Fruit fly (Drosophila melanogaster) whole organism, embryonic: ENCODE data around the gene Rab18.

Source experiments
- Atf6 ChIP-seq: fragments of 200-800 bp; sonication (Bioruptor generic); IDR thresholded peaks from 2 replicates; pipeline ENCODE4 v1.3.6; 2022; ENCODE audit warnings: missing biosample characterization, missing genetic modification characterization
- Awh ChIP-seq: fragments of 200-800 bp; sonication (Bioruptor generic); IDR thresholded peaks from 2 replicates; pipeline ENCODE4, ENCODE4 v1.3.6; 2022; ENCODE audit warnings: missing biosample characterization, missing genetic modification characterization
- BEAF-32 ChIP-seq: fragments of 200-800 bp; sonication (Bioruptor generic); optimal IDR thresholded peaks from 3 replicates; lab custom pipeline; 2017; ENCODE audit warnings: missing biosample characterization, missing genetic modification characterization, mild to moderate bottlenecking, moderate library complexity, missing genetic modification reagents
- CG10654 ChIP-seq: fragments of 200-800 bp; sonication (Bioruptor generic); optimal IDR thresholded peaks from 2 replicates; lab custom pipeline; 2016; ENCODE audit warnings: missing biosample characterization, missing genetic modification characterization
- CG11456 ChIP-seq: fragments of 200-800 bp; sonication (Bioruptor generic); IDR thresholded peaks from 3 replicates; pipeline ENCODE4 v1.3.6; 2022; ENCODE audit warnings: missing biosample characterization, missing genetic modification characterization
- CG12659 ChIP-seq: fragments of 200-800 bp; sonication (Bioruptor generic); optimal IDR thresholded peaks from 3 replicates; lab custom pipeline; 2017; ENCODE audit warnings: mild to moderate bottlenecking, missing biosample characterization, missing genetic modification reagents, missing genetic modification characterization
- CG12744 ChIP-seq: fragments of 200-800 bp; sonication (Bioruptor generic); optimal IDR thresholded peaks from 2 replicates; lab custom pipeline; 2016; ENCODE audit warnings: missing biosample characterization, missing genetic modification characterization
- CG14050 ChIP-seq: fragments of 200-800 bp; sonication (Bioruptor generic); IDR thresholded peaks from 3 replicates; pipeline ENCODE4 v1.3.6; 2022; ENCODE audit warnings: missing biosample characterization, missing genetic modification characterization
- CG1603 ChIP-seq: fragments of 200-800 bp; sonication (Bioruptor generic); optimal IDR thresholded peaks from 2 replicates; lab custom pipeline; 2019; ENCODE audit warnings: missing biosample characterization, mild to moderate bottlenecking, missing genetic modification characterization, moderate library complexity
- CG17361 ChIP-seq: fragments of 200-800 bp; sonication (Bioruptor generic); IDR thresholded peaks from 3 replicates; pipeline ENCODE4 v1.3.6; 2022; ENCODE audit warnings: missing biosample characterization, missing genetic modification characterization
- CG17612 ChIP-seq: fragments of 200-800 bp; sonication (Bioruptor generic); IDR thresholded peaks from 2 replicates; pipeline ENCODE4 v1.3.6; 2022; ENCODE audit warnings: missing biosample characterization, missing genetic modification characterization
- CG17829 ChIP-seq: fragments of 200-800 bp; optimal IDR thresholded peaks from 2 replicates; lab custom pipeline; 2019; ENCODE audit warnings: missing biosample characterization, mild to moderate bottlenecking, missing genetic modification characterization, moderate library complexity
- CG18476 ChIP-seq: fragments of 200-800 bp; sonication (Bioruptor generic); optimal IDR thresholded peaks from 2 replicates; lab custom pipeline; 2016; ENCODE audit warnings: missing biosample characterization, mild to moderate bottlenecking, missing genetic modification characterization
- CG18599 ChIP-seq: fragments of 200-800 bp; sonication (Bioruptor generic); optimal IDR thresholded peaks from 3 replicates; lab custom pipeline; 2017; ENCODE audit warnings: missing biosample characterization, missing genetic modification characterization, mild to moderate bottlenecking, moderate library complexity, missing genetic modification reagents
- CG2120 ChIP-seq: fragments of 200-800 bp; sonication (Bioruptor generic); optimal IDR thresholded peaks from 3 replicates; lab custom pipeline; 2016; ENCODE audit warnings: missing biosample characterization, missing genetic modification characterization
- CG32772 ChIP-seq: fragments of 200-800 bp; sonication (Bioruptor generic); IDR thresholded peaks from 2 replicates; pipeline ENCODE4 v1.3.6; 2022; ENCODE audit warnings: missing biosample characterization, missing genetic modification characterization
- CG34224 ChIP-seq: fragments of 200-800 bp; sonication (Bioruptor generic); IDR thresholded peaks from 3 replicates; pipeline ENCODE4 v1.3.6; 2022; ENCODE audit warnings: missing biosample characterization, missing genetic modification characterization; ENCODE audit not compliant: partially characterized antibody
- CG3838 ChIP-seq: fragments of 200-800 bp; sonication (Bioruptor generic); optimal IDR thresholded peaks from 3 replicates; lab custom pipeline; 2016; ENCODE audit warnings: missing biosample characterization, missing genetic modification characterization
- CG4617 ChIP-seq: fragments of 200-800 bp; sonication (Bioruptor generic); optimal IDR thresholded peaks from 3 replicates; lab custom pipeline; 2016; ENCODE audit warnings: missing biosample characterization, missing genetic modification characterization, borderline replicate concordance
- CG6689 ChIP-seq: fragments of 200-800 bp; sonication (Bioruptor generic); IDR thresholded peaks from 2 replicates; pipeline ENCODE4 v1.3.6; 2022; ENCODE audit warnings: missing biosample characterization, missing genetic modification characterization
- CG7556 ChIP-seq: fragments of 200-800 bp; sonication (Bioruptor generic); optimal IDR thresholded peaks from 2 replicates; lab custom pipeline; 2017; ENCODE audit warnings: missing biosample characterization, mild to moderate bottlenecking, missing genetic modification characterization
- CG8924 ChIP-seq: fragments of 200-800 bp; optimal IDR thresholded peaks from 3 replicates; lab custom pipeline; 2019; ENCODE audit warnings: missing biosample characterization, mild to moderate bottlenecking, missing genetic modification characterization, moderate library complexity
- CG9215 ChIP-seq: fragments of 200-800 bp; sonication (Bioruptor generic); IDR thresholded peaks from 2 replicates; pipeline ENCODE4 v1.3.6; 2022; ENCODE audit warnings: missing biosample characterization, missing genetic modification characterization
- Dip2 ChIP-seq: fragments of 200-800 bp; sonication (Bioruptor generic); IDR thresholded peaks from 2 replicates; pipeline ENCODE4 v1.3.6; 2022; ENCODE audit warnings: missing biosample characterization, missing genetic modification characterization
- HLH54F ChIP-seq: fragments of 200-800 bp; sonication (Bioruptor generic); optimal IDR thresholded peaks from 3 replicates; lab custom pipeline; 2016; ENCODE audit warnings: missing biosample characterization, missing genetic modification characterization
- Lim3 ChIP-seq: fragments of 200-800 bp; sonication (Bioruptor generic); IDR thresholded peaks from 2 replicates; pipeline ENCODE4 v1.3.6; 2022; ENCODE audit warnings: missing biosample characterization, missing genetic modification characterization
- Ravus ChIP-seq: fragments of 200-800 bp; sonication (Bioruptor generic); IDR thresholded peaks from 2 replicates; pipeline ENCODE4 v1.3.6; 2022; ENCODE audit warnings: missing biosample characterization, missing genetic modification characterization
- TFAM ChIP-seq: fragments of 200-800 bp; sonication (Bioruptor generic); optimal IDR thresholded peaks from 2 replicates; lab custom pipeline; 2017; ENCODE audit warnings: missing biosample characterization, missing genetic modification characterization, inconsistent platforms
- crp ChIP-seq, 2 experiments: fragments of 200-800 bp; sonication (Bioruptor generic); optimal IDR thresholded peaks; 2 replicates in 1 of 2; 3 replicates in 1 of 2; lab custom pipeline; 2017; ENCODE audit warnings: missing biosample characterization in 2 of 2, missing genetic modification characterization in 2 of 2, mild to moderate bottlenecking in 1 of 2, moderate library complexity in 1 of 2
- danr ChIP-seq: fragments of 200-800 bp; sonication (Bioruptor generic); IDR thresholded peaks from 2 replicates; pipeline ENCODE4 v1.3.6; 2022; ENCODE audit warnings: missing biosample characterization, missing genetic modification characterization
- disco-r ChIP-seq: fragments of 200-800 bp; sonication (Bioruptor generic); optimal IDR thresholded peaks from 2 replicates; lab custom pipeline; 2016; ENCODE audit warnings: missing biosample characterization, missing genetic modification characterization
- dmrt11E ChIP-seq: fragments of 200-800 bp; sonication (Bioruptor generic); optimal IDR thresholded peaks from 3 replicates; lab custom pipeline; 2018; ENCODE audit warnings: missing biosample characterization, mild to moderate bottlenecking, missing genetic modification characterization, moderate library complexity
- gcm2 ChIP-seq: fragments of 200-800 bp; sonication (Bioruptor generic); optimal IDR thresholded peaks from 2 replicates; lab custom pipeline; 2016; ENCODE audit warnings: missing biosample characterization, missing genetic modification characterization
- gsb-n ChIP-seq: fragments of 200-800 bp; sonication (Bioruptor generic); optimal IDR thresholded peaks from 3 replicates; lab custom pipeline; 2018; ENCODE audit warnings: missing biosample characterization, mild to moderate bottlenecking, missing genetic modification characterization
- hbn ChIP-seq: fragments of 200-800 bp; sonication (Bioruptor generic); IDR thresholded peaks from 2 replicates; pipeline ENCODE4 v1.3.6; 2022; ENCODE audit warnings: missing biosample characterization, missing genetic modification characterization; ENCODE audit not compliant: partially characterized antibody
- knrl ChIP-seq: fragments of 200-800 bp; sonication (Bioruptor generic); IDR thresholded peaks from 3 replicates; pipeline ENCODE4 v1.3.6; 2022; ENCODE audit warnings: missing biosample characterization, missing genetic modification characterization; ENCODE audit not compliant: partially characterized antibody
- mam ChIP-seq: fragments of 200-800 bp; sonication (Bioruptor generic); optimal IDR thresholded peaks from 3 replicates; lab custom pipeline; 2016; ENCODE audit warnings: missing biosample characterization, missing genetic modification characterization
- nau ChIP-seq: fragments of 200-800 bp; sonication (Bioruptor generic); optimal IDR thresholded peaks from 3 replicates; lab custom pipeline; 2017; ENCODE audit warnings: missing biosample characterization, mild to moderate bottlenecking, missing genetic modification characterization, missing genetic modification reagents
- pfk ChIP-seq: fragments of 200-800 bp; sonication (Bioruptor generic); optimal IDR thresholded peaks from 2 replicates; lab custom pipeline; 2018; ENCODE audit warnings: missing biosample characterization, mild to moderate bottlenecking, missing genetic modification characterization, moderate library complexity
- prd ChIP-seq, 3 experiments: fragments of >200 bp in 2 of 3; fragments of 200-800 bp in 1 of 3; sonication (Bioruptor generic) in 1 of 3; optimal IDR thresholded peaks in 2 of 3; IDR thresholded peaks in 1 of 3; 2 replicates in 2 of 3; 3 replicates in 1 of 3; pipeline versions ENCODE4 v1.3.6 to Lab custom; 2017 to 2022; ENCODE audit warnings: missing biosample characterization in 1 of 3, missing genetic modification characterization in 1 of 3
- sc ChIP-seq, 3 experiments: fragments of >200 bp in 2 of 3; fragments of 200-800 bp in 1 of 3; sonication (Bioruptor generic) in 1 of 3; optimal IDR thresholded peaks; 2 replicates in 2 of 3; 3 replicates in 1 of 3; lab custom pipeline; 2017; ENCODE audit warnings: mild to moderate bottlenecking in 1 of 3, missing biosample characterization in 1 of 3, missing genetic modification characterization in 1 of 3, missing genetic modification reagents in 1 of 3
- sens ChIP-seq: fragments of 200-800 bp; sonication (Bioruptor generic); peaks from one replicate; lab custom pipeline; 2016; ENCODE audit warnings: missing biosample characterization, missing genetic modification characterization
- sna ChIP-seq: fragments of 200-800 bp; sonication (Bioruptor generic); IDR thresholded peaks from 2 replicates; pipeline ENCODE4 v1.3.6; 2022; ENCODE audit warnings: missing biosample characterization, missing genetic modification characterization; ENCODE audit not compliant: partially characterized antibody
- so ChIP-seq: fragments of 200-800 bp; sonication (Bioruptor generic); IDR thresholded peaks from 3 replicates; pipeline ENCODE4 v1.3.6; 2022; ENCODE audit warnings: missing biosample characterization, missing genetic modification characterization
- trh ChIP-seq: fragments of 200-800 bp; sonication (Bioruptor generic); optimal IDR thresholded peaks from 2 replicates; lab custom pipeline; 2016; ENCODE audit warnings: missing biosample characterization, missing genetic modification characterization
- unpg ChIP-seq: fragments of 200-800 bp; sonication (Bioruptor generic); optimal IDR thresholded peaks from 3 replicates; lab custom pipeline; 2018; ENCODE audit warnings: missing biosample characterization, mild to moderate bottlenecking, missing genetic modification characterization, moderate library complexity
- wor ChIP-seq: fragments of 200-800 bp; sonication (Bioruptor generic); IDR thresholded peaks from 2 replicates; pipeline ENCODE4 v1.3.6; 2022; ENCODE audit warnings: missing biosample characterization, missing genetic modification characterization

Gene Rab18

DNA sequence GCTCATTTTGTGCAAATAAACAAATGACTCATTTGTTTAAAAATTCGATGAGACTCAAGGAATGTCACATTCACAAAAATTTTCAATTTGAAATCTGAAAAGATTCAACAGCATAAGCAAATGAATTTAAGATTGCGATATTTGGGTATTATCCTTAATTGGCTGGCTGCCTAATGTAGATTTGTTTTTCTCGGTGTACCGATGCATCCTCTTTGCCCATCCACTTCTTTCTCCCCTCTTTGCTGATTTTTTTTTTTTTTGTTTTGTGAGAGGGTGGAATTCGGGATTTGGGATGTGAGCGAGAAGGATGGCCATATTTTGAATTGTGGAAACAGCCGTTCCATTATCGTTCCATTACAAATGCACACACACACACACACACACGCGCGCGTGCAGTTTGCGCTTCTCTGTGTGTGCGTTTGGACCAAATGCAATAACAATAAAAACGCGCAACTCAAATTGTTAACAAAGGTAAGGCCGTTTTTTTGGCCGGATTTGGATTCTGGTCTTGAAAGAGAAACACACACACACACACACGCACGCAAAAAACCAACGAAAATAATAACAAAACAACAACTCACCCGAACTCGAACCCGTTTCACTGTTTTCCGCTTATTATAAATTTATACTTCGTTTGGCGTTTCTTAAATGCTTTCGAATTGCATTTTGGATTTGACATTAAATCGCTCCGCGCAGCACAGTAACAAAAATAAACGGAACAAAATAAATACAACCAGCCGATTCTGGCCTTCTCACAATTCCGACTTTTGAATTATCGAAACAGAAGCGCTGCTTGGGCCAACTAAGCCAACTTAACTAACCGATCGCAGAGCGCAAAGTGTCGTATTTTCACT lies 7.7 kb upstream of the Rab18 start (continued):
- peak; percentile 26 for TF ChIP-seq mam
- TF ChIP-seq crp (GFP tag; optimal IDR thresholded peaks at IDR 0.05; lab: Kevin White, UChicago): no peak
- peak; percentile 40; the same call in 1 of the 2 replicates for TF ChIP-seq CG32772 (GFP tag; lab: Robert Waterston, UW)
- no peak for TF ChIP-seq TFAM (GFP tag; lab: Kevin White, UChicago)
- TF ChIP-seq CG8924: peak; percentile 52
- no peak for TF ChIP-seq knrl (GFP tag; lab: Robert Waterston, UW)
- peak; percentile 57; the same call in 1 of the 2 replicates for TF ChIP-seq Awh (GFP tag; lab: Robert Waterston, UW)
- TF ChIP-seq CG34224 (GFP tag; lab: Robert Waterston, UW): no peak
- no peak for TF ChIP-seq danr (GFP tag; lab: Robert Waterston, UW)
- TF ChIP-seq pfk: peak; percentile 87
- peak; percentile 46 for TF ChIP-seq gsb-n (tag; lab: Kevin White, UChicago)
- no peak for TF ChIP-seq gcm2
- TF ChIP-seq trh (GFP tag; lab: Kevin White, UChicago): no peak
- TF ChIP-seq CG18599 (GFP tag; lab: Kevin White, UChicago): no peak
- TF ChIP-seq nau (GFP tag; lab: Kevin White, UChicago): no peak
- no peak for TF ChIP-seq HLH54F
- TF ChIP-seq dmrt11E: peak; percentile 81
- TF ChIP-seq CG3838: no peak
- no peak for TF ChIP-seq so (GFP tag; lab: Robert Waterston, UW)
- no peak for TF ChIP-seq CG4617 (GFP tag; lab: Kevin White, UChicago)
- TF ChIP-seq unpg (GFP tag; lab: Kevin White, UChicago): peak; percentile 63
- TF ChIP-seq prd (optimal IDR thresholded peaks at IDR 0.05; lab: Kevin White, UChicago): no peak
- peak; percentile 67; the same call in 2 of the 3 replicates for TF ChIP-seq prd (GFP tag; IDR thresholded peaks at IDR 0.05; lab: Robert Waterston, UW)
- no peak for TF ChIP-seq CG14050
- no peak for TF ChIP-seq BEAF-32 (GFP tag; lab: Kevin White, UChicago)
- peak; percentile 33 for TF ChIP-seq CG10654
- 0 out of 3 replicates have a peak, but pooled peaks have one; percentile 50 for TF ChIP-seq CG17361 (GFP tag; lab: Robert Waterston, UW)
- no peak for TF ChIP-seq CG7556 (GFP tag; lab: Kevin White, UChicago)
- TF ChIP-seq sna (GFP tag; lab: Robert Waterston, UW): no peak
- no peak for TF ChIP-seq Atf6
- peak; percentile 95 for TF ChIP-seq sens
- TF ChIP-seq Lim3 (GFP tag; lab: Robert Waterston, UW): no peak
- no peak for TF ChIP-seq CG11456 (GFP tag; lab: Robert Waterston, UW)
- TF ChIP-seq disco-r (GFP tag; lab: Kevin White, UChicago): no peak
- peak; percentile 48; the same call in 1 of the 2 replicates for TF ChIP-seq CG6689 (GFP tag; lab: Robert Waterston, UW)
- TF ChIP-seq Ravus (GFP tag; lab: Robert Waterston, UW): no peak
- TF ChIP-seq sc (optimal IDR thresholded peaks at IDR 0.05; lab: Kevin White, UChicago): no peak
- TF ChIP-seq sc (GFP tag; optimal IDR thresholded peaks at IDR 0.05; lab: Kevin White, UChicago): peak; percentile 40
- TF ChIP-seq CG12659 (GFP tag; lab: Kevin White, UChicago): peak; percentile 38
- no peak for TF ChIP-seq CG12744
- TF ChIP-seq Dip2 (GFP tag; lab: Robert Waterston, UW): no peak
- peak; percentile 14 for TF ChIP-seq CG18476 (GFP tag; lab: Kevin White, UChicago)
- TF ChIP-seq wor: 0 out of 2 replicates have a peak, but pooled peaks have one; percentile 18
- peak; percentile 58 for TF ChIP-seq CG1603 (tag; lab: Kevin White, UChicago)
- TF ChIP-seq CG17829: peak; percentile 60
- TF ChIP-seq hbn (GFP tag; lab: Robert Waterston, UW): no peak
- no peak for TF ChIP-seq CG17612 (GFP tag; lab: Robert Waterston, UW)
- no peak for TF ChIP-seq CG2120 (GFP tag; lab: Kevin White, UChicago)
- TF ChIP-seq CG9215 (GFP tag; lab: Robert Waterston, UW): no peak
